Worm (Caenorhabditis elegans) whole organism, mixed stage, embryonic: Measurements from ENCODE around the gene srd-13.

Source experiments
- lsy-2 ChIP-seq: fragments of 150-350 bp; optimal IDR thresholded peaks from 2 replicates; lab custom pipeline; 2014; ENCODE audit warnings: missing biosample characterization, missing genetic modification characterization
- nhr-76 ChIP-seq: sonication (generic microtip); optimal IDR thresholded peaks from 2 replicates; lab custom pipeline; 2017; ENCODE audit warnings: missing biosample characterization, missing genetic modification characterization

- TF ChIP-seq lsy-2 (tag; lab: Kevin White, UChicago) (no peak), nhr-76 (tag; lab: Kevin White, UChicago) (no peak)
Measured at ce11 chrIV:5660239-5660638, 24.8 kb upstream of the srd-13 start, which contains the start of gene skn-1.
